Worm (Caenorhabditis elegans): ENCODE results near the gene mmaa-1.

mmaa-1 gene

DNA sequence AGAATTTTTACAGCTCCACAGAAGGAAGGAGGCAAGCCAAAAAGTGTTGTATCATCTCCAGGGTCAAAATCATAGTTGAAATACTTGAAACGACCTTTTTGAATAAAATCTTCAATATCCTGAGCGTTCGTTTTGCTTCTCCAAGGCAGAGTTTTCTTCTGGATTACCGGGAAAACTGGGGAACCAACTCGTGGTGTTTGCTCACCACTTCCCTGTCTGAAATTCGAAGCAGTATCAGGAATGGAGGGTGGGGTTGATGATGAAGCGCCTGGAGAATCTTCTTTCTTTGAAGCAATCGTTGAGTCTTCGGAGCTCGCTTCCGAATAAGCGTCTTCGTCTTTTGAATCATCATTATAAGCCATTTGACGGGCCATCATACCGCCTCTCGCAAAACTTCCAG lies 2.1 kb upstream of the mmaa-1 start:
- TF ChIP-seq ztf-29 (GFP tag; IDR thresholded peaks at IDR 0.05) (no peak), med-1 (GFP tag; optimal IDR thresholded peaks at IDR 0.05; ENCODE audit: insufficient read depth) (no peak), ztf-23 (GFP tag; IDR thresholded peaks at IDR 0.05) (no peak), ref-1 (GFP tag; conservative IDR thresholded peaks at IDR 0.05) (no peak), klf-2 (GFP tag; conservative IDR thresholded peaks at IDR 0.05) (no peak), tab-1 (GFP tag; IDR thresholded peaks at IDR 0.05) (no peak), flt-1 (GFP tag; IDR thresholded peaks at IDR 0.05) (no peak)

DNA sequence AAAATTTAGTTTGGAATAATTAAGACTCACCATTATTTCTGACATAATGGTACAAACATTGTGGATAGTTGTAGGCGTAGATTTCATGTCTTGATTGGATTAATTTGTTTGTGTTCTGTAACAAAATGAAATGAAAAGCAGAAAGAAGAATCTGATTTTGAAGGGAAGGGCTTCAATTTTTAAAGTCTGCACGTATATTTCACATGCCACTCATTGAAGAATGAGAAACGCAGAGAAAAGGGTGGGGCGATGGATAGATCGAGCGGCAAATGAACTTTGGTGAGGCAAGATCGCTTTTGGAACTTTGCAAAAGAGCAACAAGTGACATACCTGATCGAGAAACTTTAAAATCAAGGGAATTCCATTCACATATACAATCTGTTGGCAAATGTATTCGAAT lies 1.3 kb upstream of the mmaa-1 start:
- TF ChIP-seq ztf-23 (GFP tag; IDR thresholded peaks at IDR 0.05) (no peak), ztf-29 (GFP tag; IDR thresholded peaks at IDR 0.05) (no peak), cog-1 (tag; optimal IDR thresholded peaks at IDR 0.05) (no peak), T22C8.4 (GFP tag; IDR thresholded peaks at IDR 0.05) (no peak), flt-1 (GFP tag; IDR thresholded peaks at IDR 0.05) (no peak), ref-1 (GFP tag; conservative IDR thresholded peaks at IDR 0.05) (no peak), klf-2 (GFP tag; conservative IDR thresholded peaks at IDR 0.05) (no peak), tab-1 (GFP tag; IDR thresholded peaks at IDR 0.05) (no peak), med-1 (GFP tag; optimal IDR thresholded peaks at IDR 0.05; ENCODE audit: insufficient read depth) (no peak)

DNA sequence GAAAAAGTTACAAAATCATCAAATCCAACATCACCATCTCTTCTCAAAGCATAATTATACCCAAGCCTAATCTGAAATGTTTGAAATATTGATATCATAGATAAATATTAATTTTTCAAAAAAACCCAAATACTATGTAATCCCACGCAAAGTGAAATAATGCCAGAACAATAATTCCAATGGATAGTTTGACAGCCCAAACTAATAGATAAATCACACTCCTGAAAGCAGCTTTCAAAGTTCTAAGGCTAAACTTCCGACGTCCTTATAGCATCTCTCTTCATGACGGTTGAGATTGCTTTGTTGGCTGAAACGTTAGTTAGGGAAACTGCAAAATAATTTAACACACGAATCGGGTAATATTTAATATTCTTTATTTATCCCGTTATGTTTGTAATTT lies 1.7 kb downstream of the mmaa-1 start:
- no peak for TF ChIP-seq ztf-29 (GFP tag; IDR thresholded peaks at IDR 0.05)
- TF ChIP-seq T22C8.4 (GFP tag; IDR thresholded peaks at IDR 0.05), result no peak
- no peak for TF ChIP-seq med-1 (GFP tag; optimal IDR thresholded peaks at IDR 0.05; ENCODE audit: insufficient read depth)
- TF ChIP-seq ztf-23 (GFP tag; IDR thresholded peaks at IDR 0.05), result no peak
- no peak for TF ChIP-seq klf-2 (GFP tag; conservative IDR thresholded peaks at IDR 0.05)
- TF ChIP-seq flt-1 (GFP tag; IDR thresholded peaks at IDR 0.05), result no peak

- TF ChIP-seq ztf-23 (GFP tag; IDR thresholded peaks at IDR 0.05), result no peak
- no peak for TF ChIP-seq T22C8.4 (GFP tag; IDR thresholded peaks at IDR 0.05)
- no peak for TF ChIP-seq ref-1 (GFP tag; conservative IDR thresholded peaks at IDR 0.05)
- no peak for TF ChIP-seq flt-1 (GFP tag; IDR thresholded peaks at IDR 0.05)
- no peak for TF ChIP-seq ztf-29 (GFP tag; IDR thresholded peaks at IDR 0.05)
- TF ChIP-seq med-1 (GFP tag; optimal IDR thresholded peaks at IDR 0.05; ENCODE audit: insufficient read depth), result no peak
- TF ChIP-seq tab-1 (GFP tag; IDR thresholded peaks at IDR 0.05), result no peak
- TF ChIP-seq klf-2 (GFP tag; conservative IDR thresholded peaks at IDR 0.05), result no peak
- no peak for TF ChIP-seq cog-1 (tag; optimal IDR thresholded peaks at IDR 0.05)
Observed at ce11 chrII:7098578-7098977, 2.4 kb downstream of the mmaa-1 start, which contains the start of gene mct-5. Gene mct-5, minus strand, starts transcription at chrII:7098593.

ce11 chrII:7095970-7096369 lies 5.0 kb downstream of the mmaa-1 start:
- TF ChIP-seq ztf-29 (GFP tag; IDR thresholded peaks at IDR 0.05) (no peak), tab-1 (GFP tag; IDR thresholded peaks at IDR 0.05) (no peak), cog-1 (tag; optimal IDR thresholded peaks at IDR 0.05) (no peak), ztf-23 (GFP tag; IDR thresholded peaks at IDR 0.05) (no peak), flt-1 (GFP tag; IDR thresholded peaks at IDR 0.05) (no peak)

- TF ChIP-seq med-1 (GFP tag; optimal IDR thresholded peaks at IDR 0.05; ENCODE audit: insufficient read depth), result no peak
- 0 out of 2 replicates have a peak, but pooled peaks have one; percentile 40 for TF ChIP-seq flt-1 (GFP tag; IDR thresholded peaks at IDR 0.05)
Observed at ce11 chrII:7093339-7093821, 7.6 kb downstream of the mmaa-1 start, which contains the start of gene T02G5.3. Gene T02G5.3, plus strand, starts transcription at chrII:7093389.

ce11 chrII:7090852-7091251 lies 10.1 kb downstream of the mmaa-1 start:
- TF ChIP-seq ztf-29 (GFP tag; IDR thresholded peaks at IDR 0.05) (no peak), T22C8.4 (GFP tag; IDR thresholded peaks at IDR 0.05) (no peak), tab-1 (GFP tag; IDR thresholded peaks at IDR 0.05) (no peak), cog-1 (tag; optimal IDR thresholded peaks at IDR 0.05) (no peak), med-1 (GFP tag; optimal IDR thresholded peaks at IDR 0.05; ENCODE audit: insufficient read depth) (no peak), ref-1 (GFP tag; conservative IDR thresholded peaks at IDR 0.05) (no peak), klf-2 (GFP tag; conservative IDR thresholded peaks at IDR 0.05) (no peak), ztf-23 (GFP tag; IDR thresholded peaks at IDR 0.05) (no peak), flt-1 (GFP tag; IDR thresholded peaks at IDR 0.05) (no peak)

DNA sequence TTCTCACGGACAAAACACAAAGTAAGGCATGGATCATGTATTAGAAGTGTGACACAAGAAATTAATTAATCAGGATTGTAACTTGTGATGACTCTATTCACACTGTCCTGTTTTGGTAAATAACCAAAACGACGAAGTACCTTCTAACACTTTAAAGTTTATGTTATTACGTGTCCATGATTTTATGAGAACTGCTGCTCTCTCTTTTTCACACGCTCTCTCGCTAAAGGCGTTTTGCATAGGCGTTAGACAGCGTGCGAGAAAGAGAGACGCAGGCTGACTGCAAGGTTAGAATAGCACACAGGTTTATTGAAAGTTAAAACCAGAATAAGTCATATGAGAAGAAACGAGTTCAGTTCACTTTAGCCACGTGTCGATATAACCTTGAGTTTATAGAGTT lies 10.9 kb downstream of the mmaa-1 start:
- TF ChIP-seq ztf-29 (GFP tag; IDR thresholded peaks at IDR 0.05), result no peak
- TF ChIP-seq T22C8.4 (GFP tag; IDR thresholded peaks at IDR 0.05), result no peak
- no peak for TF ChIP-seq flt-1 (GFP tag; IDR thresholded peaks at IDR 0.05)
- no peak for TF ChIP-seq cog-1 (tag; optimal IDR thresholded peaks at IDR 0.05)
- no peak for TF ChIP-seq ref-1 (GFP tag; conservative IDR thresholded peaks at IDR 0.05)
- TF ChIP-seq med-1 (GFP tag; optimal IDR thresholded peaks at IDR 0.05; ENCODE audit: insufficient read depth), result no peak
- no peak for TF ChIP-seq klf-2 (GFP tag; conservative IDR thresholded peaks at IDR 0.05)
- TF ChIP-seq tab-1 (GFP tag; IDR thresholded peaks at IDR 0.05), result no peak
- no peak for TF ChIP-seq ztf-23 (GFP tag; IDR thresholded peaks at IDR 0.05)

- TF ChIP-seq T22C8.4 (GFP tag; IDR thresholded peaks at IDR 0.05), result peak; percentile 58
Observed at ce11 chrII:7084021-7084420, 16.9 kb downstream of the mmaa-1 start, which contains the start of the genes T02G5.14 and T02G5.15. Gene T02G5.14, plus strand, starts transcription at chrII:7084321. Gene T02G5.15, plus strand, starts transcription at chrII:7084321.

DNA sequence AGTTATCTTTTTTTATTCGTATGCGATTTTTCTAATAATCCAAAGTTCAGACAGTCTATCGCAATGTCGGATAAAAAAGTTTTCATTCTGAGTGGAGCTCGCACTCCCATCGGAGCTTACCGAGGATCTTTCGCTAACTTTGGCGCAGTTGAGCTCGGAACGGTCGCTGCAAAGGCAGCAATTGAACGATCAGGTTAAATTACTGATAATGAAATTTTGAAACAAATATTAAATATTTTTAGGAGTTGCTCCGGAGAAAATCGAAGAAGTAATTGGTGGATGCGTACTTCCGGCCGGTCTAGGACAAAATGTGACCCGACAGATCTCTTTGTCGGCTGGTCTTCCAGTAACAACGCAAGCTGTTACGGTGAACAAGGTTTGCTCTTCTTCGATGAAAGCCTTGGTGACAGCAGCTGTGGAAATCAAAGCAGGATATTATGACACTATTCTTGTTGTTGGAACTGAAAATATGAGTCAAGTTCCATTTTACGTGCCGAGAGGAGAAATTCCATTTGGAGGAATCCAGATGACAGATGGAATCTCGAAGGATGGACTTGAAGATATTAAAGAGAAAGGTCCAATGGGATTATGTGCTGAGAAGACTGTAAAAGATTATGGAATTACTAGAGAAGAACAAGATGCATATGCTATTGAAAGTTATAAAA lies 25.3 kb downstream of the mmaa-1 start, which contains the start of gene T02G5.7:
T02G5.7 (plus strand) TSS at position 51 of the 665 bp plus-strand sequence.
- TF ChIP-seq ref-1 (GFP tag; conservative IDR thresholded peaks at IDR 0.05), result no peak
- TF ChIP-seq tab-1 (GFP tag; IDR thresholded peaks at IDR 0.05), result no peak

All from whole organism, midembryonic.